Worm (Caenorhabditis elegans) whole organism, early embryonic: ENCODE results near the gene sart-3.

ENCODE experiments used
- B0310.2 ChIP-seq: sonication (generic microtip); optimal IDR thresholded peaks from 2 replicates; lab custom pipeline; 2016; ENCODE audit warnings: mild to moderate bottlenecking, missing genetic modification characterization, missing compliant biosample characterization
- F13C5.2 ChIP-seq: sonication (generic microtip); optimal IDR thresholded peaks from 2 replicates; lab custom pipeline; 2017; ENCODE audit warnings: mild to moderate bottlenecking, missing genetic modification characterization, inconsistent platforms, missing compliant biosample characterization
- aly-1 ChIP-seq: sonication (generic microtip); optimal IDR thresholded peaks from 2 replicates; lab custom pipeline; 2016; ENCODE audit warnings: missing genetic modification characterization, missing compliant biosample characterization
- ama-1 ChIP-seq: fragments of 150-350 bp; optimal IDR thresholded peaks from 2 replicates; lab custom pipeline; 2014
- ceh-13 ChIP-seq: fragments of 200-800 bp; sonication (Bioruptor generic); optimal IDR thresholded peaks from 2 replicates; lab custom pipeline; 2018; ENCODE audit warnings: mild to moderate bottlenecking, missing genetic modification characterization, missing compliant biosample characterization
- ceh-36 ChIP-seq: sonication (generic microtip); optimal IDR thresholded peaks from 2 replicates; lab custom pipeline; 2016; ENCODE audit warnings: missing genetic modification characterization, inconsistent platforms, missing compliant biosample characterization
- ets-7 ChIP-seq: sonication (generic microtip); optimal IDR thresholded peaks from 2 replicates; lab custom pipeline; 2016; ENCODE audit warnings: missing genotype, missing genetic modification characterization, missing compliant biosample characterization
- flt-1 ChIP-seq: fragments of 200-800 bp; sonication (Bioruptor generic); IDR thresholded peaks from 2 replicates; pipeline ENCODE4 v1.3.6; 2022; ENCODE audit warnings: missing genetic modification characterization, missing compliant biosample characterization
- hmbx-1 ChIP-seq: sonication (generic microtip); optimal IDR thresholded peaks from 2 replicates; lab custom pipeline; 2016; ENCODE audit warnings: mild to moderate bottlenecking, missing genetic modification characterization, missing compliant biosample characterization
- hmg-4 ChIP-seq: fragments of 200-800 bp; sonication (Bioruptor generic); optimal IDR thresholded peaks from 2 replicates; lab custom pipeline; 2018; ENCODE audit warnings: mild to moderate bottlenecking, missing genetic modification characterization, missing compliant biosample characterization
- hnd-1 ChIP-seq: sonication (generic microtip); optimal IDR thresholded peaks from 2 replicates; lab custom pipeline; 2016; ENCODE audit warnings: missing genetic modification characterization, missing compliant biosample characterization
- pes-1 ChIP-seq: fragments of 200-800 bp; sonication (Bioruptor generic); IDR thresholded peaks from 2 replicates; pipeline ENCODE4 v1.3.6; 2022; ENCODE audit warnings: missing genetic modification reagents, missing genetic modification characterization, missing compliant biosample characterization
- scrt-1 ChIP-seq: fragments of 200-800 bp; sonication (Bioruptor generic); IDR thresholded peaks from 2 replicates; pipeline ENCODE4 v1.3.6; 2022; ENCODE audit warnings: missing genetic modification characterization, missing compliant biosample characterization
- sea-1 ChIP-seq: fragments of 200-800 bp; sonication (Bioruptor generic); conservative IDR thresholded peaks from 2 replicates; pipeline ENCODE4 v1.3.6; 2022; ENCODE audit warnings: missing genetic modification characterization, missing compliant biosample characterization
- tbx-11 ChIP-seq: fragments of 200-800 bp; sonication (Bioruptor generic); IDR thresholded peaks from 2 replicates; pipeline ENCODE4 v1.3.6; 2022; ENCODE audit warnings: missing genetic modification characterization, missing compliant biosample characterization
- tbx-37 ChIP-seq: fragments of 200-800 bp; sonication (Bioruptor generic); conservative IDR thresholded peaks from 2 replicates; pipeline ENCODE4 v1.3.6; 2022; ENCODE audit warnings: missing genetic modification reagents, missing genetic modification characterization, missing compliant biosample characterization
- tra-4 ChIP-seq: sonication (generic microtip); optimal IDR thresholded peaks from 2 replicates; lab custom pipeline; 2017; ENCODE audit warnings: missing genetic modification characterization, missing compliant biosample characterization

The sart-3 gene

DNA sequence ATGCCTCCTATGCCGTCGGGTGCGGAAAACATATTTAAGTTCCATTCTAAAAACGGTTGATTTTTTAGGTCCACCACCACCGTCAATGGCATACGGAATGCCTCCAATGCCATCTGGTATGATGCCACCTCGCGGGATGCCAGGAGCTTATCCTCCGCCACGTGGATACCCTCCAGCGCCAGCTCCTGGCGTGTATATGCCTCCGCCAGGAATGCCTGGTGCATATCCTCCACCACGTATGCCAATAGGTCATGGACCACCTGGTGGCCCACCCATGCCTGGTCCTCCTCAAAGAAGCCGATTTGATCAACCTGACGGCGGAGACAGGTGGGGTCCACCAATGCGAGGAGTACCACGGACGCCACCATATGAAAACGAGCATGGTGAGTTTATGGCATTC, 21.3 kb downstream of the sart-3 start:
- TF ChIP-seq hmg-4 (GFP tag; lab: Kevin White, UChicago): no peak
- TF ChIP-seq tra-4 (tag; lab: Kevin White, UChicago): no peak
- no peak for TF ChIP-seq tbx-37 (GFP tag; lab: Robert Waterston, UW)
- TF ChIP-seq B0310.2: no peak
- no peak for TF ChIP-seq ets-7 (tag; lab: Kevin White, UChicago)
- no peak for TF ChIP-seq ceh-36 (tag; lab: Kevin White, UChicago)
- no peak for TF ChIP-seq hnd-1
- no peak for TF ChIP-seq tbx-11 (GFP tag; lab: Robert Waterston, UW)
- no peak for TF ChIP-seq F13C5.2 (tag; lab: Kevin White, UChicago)

DNA sequence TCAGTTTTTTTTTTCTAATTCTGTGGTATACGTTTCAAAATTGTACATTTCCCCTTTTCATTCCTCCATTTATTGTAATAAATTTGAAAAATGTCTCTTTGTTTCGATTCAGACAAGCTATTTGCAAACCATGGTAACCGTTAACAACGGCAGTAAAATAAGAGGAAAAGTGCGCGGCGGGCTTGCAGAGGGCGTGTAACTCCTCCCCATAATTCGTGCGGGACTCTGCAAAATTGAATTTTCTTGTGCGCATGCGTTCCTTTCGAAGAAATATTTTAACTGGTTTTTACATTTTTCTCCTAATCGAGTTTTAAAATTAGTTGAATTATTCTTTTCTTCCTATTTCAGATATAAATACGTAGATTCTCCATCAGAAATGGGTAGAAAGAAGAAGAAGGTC, 22.1 kb downstream of the sart-3 start, which contains the start of gene znf-207:
Gene znf-207 (plus strand): TSS at position 349 of the 400 bp plus-strand sequence.
- no peak for TF ChIP-seq B0310.2
- peak; percentile 61; the same call in 1 of the 2 replicates for TF ChIP-seq flt-1 (GFP tag; lab: Robert Waterston, UW)
- TF ChIP-seq pes-1 (GFP tag; lab: Robert Waterston, UW): peak; percentile 73
- 0 out of 2 replicates have a peak, but pooled peaks have one; percentile 26 for TF ChIP-seq tbx-11 (GFP tag; lab: Robert Waterston, UW)
- TF ChIP-seq aly-1 (tag; lab: Kevin White, UChicago): peak; percentile 57
- 0 out of 2 replicates have a peak, but pooled peaks have one; percentile 37 for TF ChIP-seq tbx-37 (GFP tag; lab: Robert Waterston, UW)
- TF ChIP-seq F13C5.2 (tag; lab: Kevin White, UChicago): peak; percentile 75
- TF ChIP-seq ceh-13 (GFP tag; lab: Kevin White, UChicago): peak; percentile 24
- peak; percentile 9 for TF ChIP-seq hmbx-1
- TF ChIP-seq hmg-4 (GFP tag; lab: Kevin White, UChicago): no peak
- TF ChIP-seq hnd-1: peak; percentile 20
- 0 out of 2 replicates have a peak, but pooled peaks have one; percentile 51 for TF ChIP-seq sea-1 (GFP tag; lab: Robert Waterston, UW)
- TF ChIP-seq ets-7 (tag; lab: Kevin White, UChicago): no peak

DNA sequence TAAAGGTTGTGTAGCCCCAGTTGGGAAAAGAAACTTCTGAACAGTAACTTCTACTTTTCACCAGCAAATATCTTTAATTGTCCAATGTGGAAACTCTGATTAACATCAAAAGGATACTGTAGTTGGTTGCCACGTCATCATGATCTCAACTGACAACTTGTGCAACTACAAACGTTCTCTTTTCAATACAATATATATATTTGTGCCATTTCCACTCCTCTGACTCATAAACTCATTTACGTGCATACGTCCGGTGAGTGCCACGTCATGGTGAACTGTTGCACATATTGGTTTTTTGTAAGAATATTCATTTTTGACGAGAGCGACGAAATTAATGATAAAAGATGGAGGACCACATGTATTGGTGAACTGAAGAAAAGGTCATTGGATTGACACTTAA, 25.0 kb downstream of the sart-3 start:
- no peak for TF ChIP-seq pes-1 (GFP tag; lab: Robert Waterston, UW)
- no peak for TF ChIP-seq ets-7 (tag; lab: Kevin White, UChicago)
- TF ChIP-seq aly-1 (tag; lab: Kevin White, UChicago): no peak
- no peak for TF ChIP-seq B0310.2
- no peak for TF ChIP-seq tra-4 (tag; lab: Kevin White, UChicago)
- TF ChIP-seq tbx-11 (GFP tag; lab: Robert Waterston, UW): no peak
- no peak for TF ChIP-seq scrt-1 (GFP tag; lab: Robert Waterston, UW)
- TF ChIP-seq sea-1 (GFP tag; lab: Robert Waterston, UW): no peak
- no peak for TF ChIP-seq hmbx-1
- TF ChIP-seq ama-1 (lab: Kevin White, UChicago): no peak
- no peak for TF ChIP-seq F13C5.2 (tag; lab: Kevin White, UChicago)
- no peak for TF ChIP-seq hmg-4 (GFP tag; lab: Kevin White, UChicago)
- no peak for TF ChIP-seq flt-1 (GFP tag; lab: Robert Waterston, UW)
- no peak for TF ChIP-seq tbx-37 (GFP tag; lab: Robert Waterston, UW)

DNA sequence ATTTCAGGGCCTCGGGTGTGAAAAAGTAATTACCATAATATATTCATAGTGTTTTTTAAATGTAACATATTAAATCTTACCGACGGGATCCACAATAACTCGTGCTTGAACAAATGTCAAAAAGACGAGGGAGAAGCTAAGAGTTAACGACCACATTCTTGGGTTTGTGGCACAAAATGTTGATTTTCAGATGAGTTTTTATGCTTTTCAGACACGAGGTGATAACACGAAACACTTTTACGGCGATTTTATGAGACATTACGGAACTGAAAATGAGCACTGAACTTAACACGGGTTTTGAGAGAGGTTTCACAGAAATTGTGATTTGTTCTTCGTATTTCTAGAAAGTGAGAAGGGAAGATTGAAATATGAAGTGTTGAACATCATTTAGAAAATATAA, 26.2 kb downstream of the sart-3 start, which contains the start of gene B0035.13:
Gene B0035.13 (minus strand): TSS at position 173 of the 400 bp plus-strand sequence.
- TF ChIP-seq ceh-13 (GFP tag; lab: Kevin White, UChicago): no peak
- TF ChIP-seq tbx-11 (GFP tag; lab: Robert Waterston, UW): no peak
- TF ChIP-seq hmg-4 (GFP tag; lab: Kevin White, UChicago): no peak

DNA sequence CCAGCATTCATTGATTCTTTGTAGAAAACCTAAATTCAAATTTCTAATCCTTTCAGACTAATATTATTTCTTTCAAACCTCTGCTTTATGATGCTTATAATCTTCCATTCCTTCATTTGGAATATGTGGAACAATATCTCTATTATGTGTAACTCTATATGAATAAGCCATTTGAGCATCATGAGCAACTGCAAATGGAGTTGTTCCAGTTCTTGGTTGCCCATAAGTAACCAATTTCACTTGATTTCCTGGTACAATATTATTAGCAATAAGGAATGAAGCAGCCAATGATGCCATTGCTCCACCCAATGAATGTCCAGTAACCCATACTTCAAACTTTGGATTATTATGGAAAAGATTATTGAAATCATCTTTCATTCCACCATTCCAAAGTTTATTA, 27.8 kb downstream of the sart-3 start:
- TF ChIP-seq sea-1 (GFP tag; lab: Robert Waterston, UW) (no peak), hmbx-1 (no peak), ceh-36 (tag; lab: Kevin White, UChicago) (no peak), hnd-1 (no peak), tbx-37 (GFP tag; lab: Robert Waterston, UW) (no peak), tbx-11 (GFP tag; lab: Robert Waterston, UW) (no peak)

DNA sequence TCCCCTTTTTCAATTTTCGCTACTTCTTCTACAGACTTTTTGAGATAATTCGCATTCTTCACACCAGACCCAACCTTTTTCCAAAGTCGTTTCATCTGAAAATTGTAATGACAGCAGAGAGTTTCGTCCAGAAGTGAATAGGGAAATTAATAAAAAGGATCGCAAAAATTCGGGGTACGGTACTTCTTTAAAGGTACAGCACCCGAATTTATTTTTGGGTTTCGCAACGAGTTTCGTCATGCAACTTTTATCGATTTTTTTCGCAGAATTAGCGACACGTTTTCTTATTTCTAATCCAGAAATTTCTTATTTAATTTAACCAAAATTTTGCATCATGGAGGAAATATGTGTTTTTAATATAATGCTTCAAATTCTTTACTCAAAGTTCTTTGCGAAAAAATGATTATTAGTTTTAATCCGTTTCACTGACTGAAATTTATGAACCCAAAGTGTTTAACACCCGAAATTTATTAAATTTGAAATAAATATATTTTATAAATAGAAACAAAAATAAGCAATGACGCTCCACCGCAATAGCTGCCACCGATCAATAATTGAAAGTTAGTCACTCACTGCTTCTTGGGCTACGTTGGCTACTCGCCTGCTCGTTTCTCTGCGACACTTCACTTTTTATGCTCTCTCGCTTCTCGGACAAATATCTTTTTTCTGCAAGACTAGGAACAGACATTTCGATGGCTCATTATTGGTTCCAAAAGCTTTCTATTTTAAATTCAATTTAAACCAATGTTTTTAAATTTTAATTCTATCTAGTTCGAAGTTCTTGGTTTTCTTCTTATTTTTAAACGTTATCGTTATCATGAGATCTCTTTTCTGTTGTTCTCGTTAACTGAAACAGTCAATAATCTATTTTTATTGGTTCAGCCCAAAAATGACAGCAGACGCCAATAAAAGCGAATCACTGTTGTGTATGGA, 34.3 kb downstream of the sart-3 start, which contains the start of the genes B0035.15 and dnj-1:
Gene B0035.15 (minus strand): TSS at position 99 of the 933 bp plus-strand sequence.
Gene dnj-1 (plus strand): TSS at position 883 of the 933 bp plus-strand sequence.
- TF ChIP-seq sea-1 (GFP tag; lab: Robert Waterston, UW) (no peak), tbx-11 (GFP tag; lab: Robert Waterston, UW) (no peak), hmbx-1 (no peak), ceh-13 (GFP tag; lab: Kevin White, UChicago) (no peak), B0310.2 (no peak), F13C5.2 (tag; lab: Kevin White, UChicago) (no peak), tbx-37 (GFP tag; lab: Robert Waterston, UW) (no peak), tra-4 (tag; lab: Kevin White, UChicago) (no peak), ets-7 (tag; lab: Kevin White, UChicago) (no peak), flt-1 (GFP tag; lab: Robert Waterston, UW) (no peak), hmg-4 (GFP tag; lab: Kevin White, UChicago) (no peak), aly-1 (tag; lab: Kevin White, UChicago) (no peak), hnd-1 (no peak)

DNA sequence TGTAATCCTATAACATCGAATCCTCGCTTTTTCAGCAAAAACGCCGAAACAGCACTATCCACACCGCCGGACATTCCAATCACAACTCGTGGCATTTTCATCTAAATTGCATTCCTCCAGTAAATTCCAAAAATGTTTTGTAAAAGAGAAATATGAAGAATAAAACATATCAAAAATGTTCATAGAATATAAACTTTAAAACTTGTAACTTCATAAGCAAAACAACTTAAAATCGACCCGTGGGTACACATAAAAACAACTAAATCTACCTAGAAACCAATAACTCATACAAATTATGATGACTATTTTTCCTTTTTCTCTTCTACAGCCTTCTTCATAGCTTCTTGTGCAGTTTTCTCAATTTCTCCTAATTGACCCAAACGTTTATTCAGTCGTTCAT, 36.0 kb downstream of the sart-3 start, which contains the start of gene mttu-1:
Gene mttu-1 (minus strand): TSS at position 101 of the 400 bp plus-strand sequence.
- no peak for TF ChIP-seq F13C5.2 (tag; lab: Kevin White, UChicago)
- TF ChIP-seq hmbx-1: no peak
- TF ChIP-seq hnd-1: no peak
- TF ChIP-seq tbx-11 (GFP tag; lab: Robert Waterston, UW): no peak
- no peak for TF ChIP-seq ets-7 (tag; lab: Kevin White, UChicago)
